Fruit fly (Drosophila melanogaster) whole organism, prepupa: Measurements from ENCODE around the gene S.

Experiments used
- Blimp-1 ChIP-seq: fragments of 200-800 bp; sonication (Bioruptor generic); optimal IDR thresholded peaks from 3 replicates; lab custom pipeline; 2017; ENCODE audit warnings: missing biosample characterization, missing genetic modification characterization, mild to moderate bottlenecking, moderate library complexity, missing genetic modification reagents
- Gug ChIP-seq: fragments of 200-800 bp; sonication (Bioruptor generic); IDR thresholded peaks from 2 replicates; pipeline ENCODE4 v1.3.6; 2022; ENCODE audit warnings: missing biosample characterization, missing genetic modification characterization
- Hr39 ChIP-seq: fragments of 200-800 bp; sonication (Bioruptor generic); optimal IDR thresholded peaks from 2 replicates; lab custom pipeline; 2016; ENCODE audit warnings: missing biosample characterization, missing genetic modification characterization
- cyc ChIP-seq: fragments of 200-800 bp; sonication (Bioruptor generic); optimal IDR thresholded peaks from 3 replicates; lab custom pipeline; 2016; ENCODE audit warnings: missing biosample characterization, missing genetic modification characterization
- fd85E ChIP-seq: fragments of 200-800 bp; sonication (Bioruptor generic); optimal IDR thresholded peaks from 3 replicates; lab custom pipeline; 2016; ENCODE audit warnings: missing biosample characterization, missing genetic modification characterization
- lz ChIP-seq: fragments of 200-800 bp; sonication (Bioruptor generic); optimal IDR thresholded peaks from 3 replicates; lab custom pipeline; 2016; ENCODE audit warnings: missing biosample characterization, missing genetic modification characterization

DNA sequence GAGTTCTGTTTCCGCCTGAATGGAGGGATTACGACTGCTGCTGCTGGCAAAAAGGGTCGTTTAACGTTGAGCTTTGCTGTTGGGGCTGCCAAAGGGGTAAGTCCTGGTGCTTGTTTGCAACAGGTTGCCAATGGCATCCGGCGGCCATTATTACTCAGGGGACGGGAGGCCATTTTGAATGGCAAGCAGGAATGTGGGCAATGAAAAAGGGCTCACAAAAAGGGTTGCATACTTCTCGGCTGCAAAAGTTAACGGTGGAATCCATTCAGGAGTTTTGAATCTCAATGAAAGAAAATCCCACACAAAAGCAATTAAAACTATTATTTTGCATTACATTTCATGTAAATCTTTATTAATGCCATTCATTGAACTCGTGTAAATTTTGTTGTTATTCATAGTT lies 28.3 kb downstream of the S start:
- no peak for TF ChIP-seq cyc
- TF ChIP-seq fd85E (GFP tag; lab: Kevin White, UChicago): no peak
- TF ChIP-seq Blimp-1 (GFP tag; lab: Kevin White, UChicago): no peak
- TF ChIP-seq Hr39: no peak
- no peak for TF ChIP-seq lz
- no peak for TF ChIP-seq Gug (GFP tag; lab: Robert Waterston, UW)
